Fruit fly (Drosophila melanogaster) whole organism: Measurements from ENCODE around the gene NimC3.

ENCODE experiments used
- CG8478 ChIP-seq: fragments of >200 bp; optimal IDR thresholded peaks from 2 replicates; lab custom pipeline; 2018; ENCODE audit warnings: inconsistent platforms
- psq ChIP-seq: fragments of >200 bp; optimal IDR thresholded peaks from 2 replicates; lab custom pipeline; 2017

DNA sequence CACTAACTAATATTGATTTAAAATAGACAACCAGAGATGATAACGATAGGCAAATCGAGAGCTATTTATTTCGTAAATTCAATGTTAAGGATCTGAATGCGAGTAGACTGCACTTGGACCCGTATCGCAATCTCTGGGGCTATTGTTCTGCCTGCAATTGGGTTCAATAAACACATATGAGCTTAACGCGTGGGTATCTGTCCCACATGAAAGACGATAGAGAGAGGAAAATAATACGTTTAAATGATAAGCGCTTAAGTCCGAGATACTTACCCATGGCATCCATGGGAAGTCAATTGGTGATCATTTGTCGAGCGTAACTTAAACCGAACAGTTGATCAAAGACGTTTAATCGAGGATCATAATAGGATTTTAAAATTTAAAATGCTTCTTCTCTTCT lies 40.2 kb downstream of the NimC3 start, which contains the start of gene NimC2:
- no peak for TF ChIP-seq psq (lab: Kevin White, UChicago)
- TF ChIP-seq CG8478 (lab: Kevin White, UChicago) = no peak
